Worm (Caenorhabditis elegans): ENCODE data around the gene perm-1.

The perm-1 gene

DNA sequence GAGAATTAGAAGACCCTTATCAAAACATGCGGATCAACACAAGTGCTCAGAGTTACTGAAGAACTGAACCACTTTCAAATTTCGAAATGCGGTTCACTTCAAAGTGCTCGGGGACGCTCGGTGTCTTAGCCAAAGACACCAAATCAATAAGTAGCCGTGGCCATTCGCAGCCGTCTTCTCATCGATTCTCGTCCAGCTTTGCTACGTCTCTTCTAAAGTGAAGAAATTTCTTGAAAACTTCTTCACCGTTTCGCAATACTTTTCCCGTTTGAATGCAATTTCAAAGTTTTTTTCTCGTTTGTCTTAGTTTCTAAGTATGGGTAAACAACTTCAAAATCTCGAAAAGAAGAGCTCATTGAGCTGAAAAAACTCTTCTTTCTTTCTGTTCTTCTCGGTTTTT is 4.3 kb downstream of the perm-1 start:
- TF ChIP-seq spr-1 (tag; optimal IDR thresholded peaks at IDR 0.05): no peak
- TF ChIP-seq ces-1 (GFP tag; optimal IDR thresholded peaks at IDR 0.05): no peak
- no peak for TF ChIP-seq lim-7 (GFP tag; IDR thresholded peaks at IDR 0.05)
- no peak for TF ChIP-seq zip-2 (tag; optimal IDR thresholded peaks at IDR 0.05)
- no peak for TF ChIP-seq attf-4 (tag; optimal IDR thresholded peaks at IDR 0.05)
- TF ChIP-seq madf-5 (GFP tag; IDR thresholded peaks at IDR 0.05): no peak
- TF ChIP-seq hif-1 (tag; optimal IDR thresholded peaks at IDR 0.05): no peak
- TF ChIP-seq lin-29 (GFP tag; IDR thresholded peaks at IDR 0.05): no peak
- no peak for TF ChIP-seq ceh-44 (GFP tag; IDR thresholded peaks at IDR 0.05)
- peak; percentile 1 for TF ChIP-seq nhr-11 (tag; optimal IDR thresholded peaks at IDR 0.05)
- no peak for TF ChIP-seq daf-19 (GFP tag; conservative IDR thresholded peaks at IDR 0.05)
- no peak for TF ChIP-seq daf-12 (tag; optimal IDR thresholded peaks at IDR 0.05)
- no peak for TF ChIP-seq lin-38 (GFP tag; IDR thresholded peaks at IDR 0.05)
- TF ChIP-seq unc-39 (tag; optimal IDR thresholded peaks at IDR 0.05): no peak
- TF ChIP-seq egl-27 (tag; optimal IDR thresholded peaks at IDR 0.05): no peak
- TF ChIP-seq hlh-30 (tag; optimal IDR thresholded peaks at IDR 0.05; ENCODE audit: insufficient read depth): peak; percentile 3
- TF ChIP-seq F26F4.8 (GFP tag; conservative IDR thresholded peaks at IDR 0.05): no peak
- TF ChIP-seq ZK546.5 (tag; optimal IDR thresholded peaks at IDR 0.05): no peak
- TF ChIP-seq mdt-29 (GFP tag; IDR thresholded peaks at IDR 0.05): no peak
- peak; percentile 10 for TF ChIP-seq rbr-2 (tag; optimal IDR thresholded peaks at IDR 0.05)
- no peak for TF ChIP-seq cey-2 (tag; optimal IDR thresholded peaks at IDR 0.05; ENCODE audit: borderline replicate concordance, insufficient read depth)
- no peak for TF ChIP-seq nhr-237 (tag; optimal IDR thresholded peaks at IDR 0.05)
- peak; percentile 26 to 53 for TF ChIP-seq lsy-2 (tag; optimal IDR thresholded peaks at IDR 0.05)
- no peak for TF ChIP-seq T26A8.4 (GFP tag; IDR thresholded peaks at IDR 0.05)
- TF ChIP-seq spr-3 (GFP tag; optimal IDR thresholded peaks at IDR 0.05): no peak
- TF ChIP-seq egl-43 (GFP tag; IDR thresholded peaks at IDR 0.05): no peak
- TF ChIP-seq mxl-3 (GFP tag; optimal IDR thresholded peaks at IDR 0.05): no peak
- TF ChIP-seq nhr-42 (GFP tag; IDR thresholded peaks at IDR 0.05): no peak
- TF ChIP-seq madf-9 (GFP tag; conservative IDR thresholded peaks at IDR 0.05): no peak
- no peak for TF ChIP-seq ceh-62 (tag; optimal IDR thresholded peaks at IDR 0.05)
- TF ChIP-seq mdl-1 (tag; optimal IDR thresholded peaks at IDR 0.05): no peak
- no peak for TF ChIP-seq fos-1 (tag; optimal IDR thresholded peaks at IDR 0.05)
- no peak for TF ChIP-seq saeg-2 (GFP tag; IDR thresholded peaks at IDR 0.05)
- TF ChIP-seq zfp-3 (GFP tag; conservative IDR thresholded peaks at IDR 0.05): no peak
- no peak for TF ChIP-seq R02D3.7 (tag; optimal IDR thresholded peaks at IDR 0.05)
- no peak for TF ChIP-seq tag-97 (GFP tag; IDR thresholded peaks at IDR 0.05)
- no peak for TF ChIP-seq nhr-6 (tag; optimal IDR thresholded peaks at IDR 0.05)
- 0 out of 2 replicates have a peak, but pooled peaks have one; percentile 35 for TF ChIP-seq ctbp-1 (GFP tag; IDR thresholded peaks at IDR 0.05)
- no peak for TF ChIP-seq unc-130 (GFP tag; optimal IDR thresholded peaks at IDR 0.05)
- no peak for TF ChIP-seq Y75B8A.6 (GFP tag; IDR thresholded peaks at IDR 0.05)
- no peak for TF ChIP-seq lin-39 (tag; optimal IDR thresholded peaks at IDR 0.05)
- no peak for TF ChIP-seq lin-15B (tag; optimal IDR thresholded peaks at IDR 0.05)
- TF ChIP-seq lin-13 (GFP tag; optimal IDR thresholded peaks at IDR 0.05): no peak
- no peak for TF ChIP-seq ceh-82 (tag; optimal IDR thresholded peaks at IDR 0.05)
- no peak for TF ChIP-seq pha-4 (GFP tag; IDR thresholded peaks at IDR 0.05)
- TF ChIP-seq pha-4 (tag; optimal IDR thresholded peaks at IDR 0.05): no peak
- TF ChIP-seq nhr-28 (tag; optimal IDR thresholded peaks at IDR 0.05): no peak
- no peak for TF ChIP-seq nhr-76 (tag; optimal IDR thresholded peaks at IDR 0.05)
- TF ChIP-seq jun-1 (tag; optimal IDR thresholded peaks at IDR 0.05): no peak
- no peak for TF ChIP-seq nhr-48 (tag; optimal IDR thresholded peaks at IDR 0.05)
- no peak for TF ChIP-seq set-16 (GFP tag; IDR thresholded peaks at IDR 0.05)
- no peak for TF ChIP-seq ama-1 (optimal IDR thresholded peaks at IDR 0.05)
- no peak for TF ChIP-seq snpc-1.2 (GFP tag; IDR thresholded peaks at IDR 0.05)

All from whole organism, L4 larva.